Worm (Caenorhabditis elegans) whole organism, early embryonic: Measurements from ENCODE around the gene pacl-1.

ENCODE experiments used
- ama-1 ChIP-seq: fragments of 150-350 bp; optimal IDR thresholded peaks from 2 replicates; lab custom pipeline; 2014
- ets-7 ChIP-seq: sonication (generic microtip); optimal IDR thresholded peaks from 2 replicates; lab custom pipeline; 2016; ENCODE audit warnings: missing genotype, missing genetic modification characterization, missing compliant biosample characterization
- flt-1 ChIP-seq: fragments of 200-800 bp; sonication (Bioruptor generic); IDR thresholded peaks from 2 replicates; pipeline ENCODE4 v1.3.6; 2022; ENCODE audit warnings: missing genetic modification characterization, missing compliant biosample characterization
- pes-1 ChIP-seq: fragments of 200-800 bp; sonication (Bioruptor generic); IDR thresholded peaks from 2 replicates; pipeline ENCODE4 v1.3.6; 2022; ENCODE audit warnings: missing genetic modification reagents, missing genetic modification characterization, missing compliant biosample characterization

- TF ChIP-seq ets-7 (tag; lab: Kevin White, UChicago), result no peak
- no peak for TF ChIP-seq flt-1 (GFP tag; lab: Robert Waterston, UW)
- no peak for TF ChIP-seq ama-1 (lab: Kevin White, UChicago)
- no peak for TF ChIP-seq pes-1
Observed at ce11 chrV:16253687-16254086, 21.6 kb downstream of the pacl-1 start, which contains the start of gene gcy-20.
